Fruit fly (Drosophila melanogaster) S2 (cell line): ENCODE results near the gene escl.

ENCODE experiments used
- CG8478 ChIP-seq: fragments of >200 bp; optimal IDR thresholded peaks from 2 replicates; lab custom pipeline; 2018
- CTCF ChIP-seq, 2 experiments: fragments of >200 bp; optimal IDR thresholded peaks; 2 replicates each; lab custom pipeline; 2018

Gene escl

dm6 chr2L:11990458-11991065 is at the start of gene escl:
TSS of gene escl (plus strand) at chr2L:11990927.
- TF ChIP-seq CG8478 (lab: Kevin White, UChicago) (no peak), CTCF (optimal IDR thresholded peaks at IDR 0.05; lab: Kevin White, UChicago) (no peak)

DNA sequence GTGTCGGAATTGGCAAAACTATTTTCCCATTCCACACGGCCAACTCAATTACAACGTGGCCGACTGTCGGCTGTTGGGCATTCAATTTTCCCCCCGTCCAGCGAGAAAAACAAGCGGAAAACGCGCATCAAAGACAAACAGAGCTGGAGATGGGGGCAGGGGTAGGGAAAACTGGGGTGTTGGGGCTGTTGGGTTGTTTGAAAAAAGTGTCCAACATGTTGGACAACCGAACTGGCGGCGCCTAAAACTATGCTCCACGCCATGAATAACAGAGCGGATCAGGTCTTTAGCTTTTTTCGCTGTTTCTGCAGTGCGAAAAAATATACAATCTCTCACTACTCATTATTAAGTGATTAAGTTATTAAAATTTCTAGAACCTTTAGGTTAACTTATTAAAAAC is 48.5 kb upstream of the escl start:
- TF ChIP-seq CG8478 (lab: Kevin White, UChicago) (no peak), CTCF (optimal IDR thresholded peaks at IDR 0.05; lab: Kevin White, UChicago) (no peak)

DNA sequence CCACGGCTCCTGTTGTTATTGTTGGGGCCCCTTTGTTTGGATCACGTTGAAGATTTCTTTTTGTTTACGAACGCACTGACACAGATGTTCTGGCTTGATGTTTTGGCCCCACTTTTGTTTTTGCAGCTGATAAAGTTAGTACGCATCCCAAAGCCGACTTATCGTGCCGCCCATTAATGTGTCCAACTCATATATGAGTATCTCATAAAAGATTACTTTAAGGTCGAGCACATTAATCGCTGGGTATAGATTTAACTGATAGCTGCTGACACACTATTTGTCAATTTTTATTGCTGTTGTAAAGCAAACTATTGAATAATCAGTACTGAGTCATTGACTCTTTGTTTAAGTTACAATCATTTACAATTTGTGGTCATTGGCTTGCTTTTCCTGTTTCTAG is 47.9 kb upstream of the escl start:
- TF ChIP-seq CG8478 (lab: Kevin White, UChicago) = no peak
- no peak for TF ChIP-seq CTCF (optimal IDR thresholded peaks at IDR 0.05; lab: Kevin White, UChicago)

DNA sequence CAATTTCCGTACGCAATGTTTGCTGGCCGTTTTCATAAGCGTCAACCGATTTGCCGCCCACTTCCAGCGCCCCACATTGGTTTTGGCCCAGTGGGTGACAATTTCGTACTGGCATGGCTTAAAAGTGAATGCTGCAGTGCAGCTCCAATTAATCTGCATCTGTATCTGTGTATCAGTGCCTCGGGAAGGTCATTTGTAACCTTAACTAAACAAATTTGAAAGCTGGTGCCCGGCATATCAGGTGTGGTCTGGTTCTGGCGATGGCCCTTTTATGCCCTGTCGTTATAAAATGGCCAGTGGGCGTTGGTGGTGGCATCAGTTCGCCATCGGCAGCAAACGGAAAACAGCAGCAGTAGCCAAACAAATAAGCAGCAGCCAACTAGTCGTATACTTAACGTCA is 46.9 kb upstream of the escl start, which contains the start of gene Crys:
Crys (plus strand) TSS at position 301 of the 400 bp plus-strand sequence.
- no peak for TF ChIP-seq CG8478 (lab: Kevin White, UChicago)

dm6 chr2L:11947641-11948040 is 43.1 kb upstream of the escl start, which contains the start of gene CG16964:
TSS of gene CG16964 (plus strand) at chr2L:11947941.
- TF ChIP-seq CTCF (optimal IDR thresholded peaks at IDR 0.05; lab: Kevin White, UChicago) = no peak
- no peak for TF ChIP-seq CG8478 (lab: Kevin White, UChicago)

DNA sequence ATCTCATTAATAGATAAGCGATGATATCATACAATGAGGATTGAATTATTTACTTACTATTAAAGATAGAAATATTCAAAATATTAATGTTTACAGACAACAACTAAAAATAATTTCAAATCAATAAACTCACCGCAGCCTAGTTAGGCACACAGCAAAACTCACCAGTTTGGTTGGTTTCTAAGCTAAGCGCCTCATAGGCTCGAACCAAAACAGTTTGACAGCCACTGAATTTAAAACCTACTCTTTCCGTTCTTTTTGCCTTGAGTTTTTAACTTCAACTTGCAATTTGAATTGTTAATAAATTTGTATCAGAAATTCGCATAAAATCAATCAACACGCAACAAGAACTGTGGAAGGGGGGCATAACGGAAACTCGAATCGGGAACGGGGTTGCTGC is 42.2 kb upstream of the escl start:
- TF ChIP-seq CTCF (optimal IDR thresholded peaks at IDR 0.05; lab: Kevin White, UChicago) (peak; percentile 25 to 57), CG8478 (lab: Kevin White, UChicago) (no peak)

dm6 chr2L:11949917-11950316 is 40.8 kb upstream of the escl start:
- no peak for TF ChIP-seq CG8478 (lab: Kevin White, UChicago)
- TF ChIP-seq CTCF (optimal IDR thresholded peaks at IDR 0.05; lab: Kevin White, UChicago) = no peak

DNA sequence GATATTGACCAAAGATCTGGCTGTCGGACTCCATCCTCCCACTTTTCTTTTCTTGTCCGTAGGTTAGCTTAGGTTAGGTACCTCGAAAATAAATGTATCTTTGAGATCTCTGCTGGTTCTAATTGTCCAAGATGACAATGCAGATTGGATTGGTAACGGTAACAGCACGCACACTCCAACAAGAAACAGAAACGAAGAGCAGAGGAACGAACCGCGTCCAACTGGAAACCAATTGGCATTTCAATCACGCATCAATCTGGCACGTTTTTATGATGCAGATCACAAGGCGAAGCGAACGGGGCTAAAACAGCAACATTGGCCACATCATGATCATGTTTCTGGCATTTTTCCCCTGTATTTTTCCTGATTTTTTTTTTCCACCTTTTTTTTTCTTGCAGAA is 34.9 kb upstream of the escl start:
- no peak for TF ChIP-seq CG8478 (lab: Kevin White, UChicago)
- no peak for TF ChIP-seq CTCF (optimal IDR thresholded peaks at IDR 0.05; lab: Kevin White, UChicago)

DNA sequence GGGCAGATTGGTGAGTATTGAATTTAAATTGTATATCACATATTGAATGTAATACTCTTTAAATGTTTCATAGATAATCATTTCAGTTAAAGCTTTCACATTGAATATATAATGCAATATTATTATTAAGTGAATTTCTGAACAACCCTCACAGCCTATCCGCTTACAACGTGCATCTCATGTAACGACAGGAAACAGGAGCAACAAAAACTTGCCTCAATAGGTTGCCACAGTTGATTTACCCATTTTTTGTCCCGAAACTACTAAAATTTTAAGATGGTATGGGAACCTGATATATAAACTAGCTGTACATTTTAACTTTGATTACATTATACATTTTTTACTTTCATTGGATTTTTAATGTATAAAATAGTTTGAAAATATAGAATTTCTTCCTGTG is 32.0 kb upstream of the escl start:
- TF ChIP-seq CTCF (optimal IDR thresholded peaks at IDR 0.05; lab: Kevin White, UChicago) (no peak), CG8478 (lab: Kevin White, UChicago) (no peak)

DNA sequence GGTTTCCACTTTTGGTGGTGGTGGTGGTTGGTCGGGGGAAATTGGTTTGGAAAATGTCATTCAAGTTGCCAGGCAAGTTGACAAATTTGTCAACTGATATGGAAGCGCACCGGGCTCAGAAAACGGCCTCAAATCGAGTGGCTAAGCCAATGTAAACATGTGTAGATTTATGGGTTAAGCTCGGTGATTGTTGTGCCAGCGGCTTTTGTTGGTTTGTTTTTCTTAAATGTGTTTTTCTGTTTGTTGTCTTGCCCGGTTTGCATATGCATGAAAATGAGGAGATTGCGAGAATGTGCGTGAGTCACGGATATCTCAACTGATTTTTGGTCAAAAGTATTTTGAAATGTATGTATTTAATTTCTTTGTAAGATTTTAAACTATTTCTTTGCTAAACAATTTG is 29.8 kb upstream of the escl start:
- TF ChIP-seq CG8478 (lab: Kevin White, UChicago) (no peak), CTCF (optimal IDR thresholded peaks at IDR 0.05; lab: Kevin White, UChicago) (no peak)

dm6 chr2L:11963422-11964322 is 27.1 kb upstream of the escl start:
- TF ChIP-seq CTCF (optimal IDR thresholded peaks at IDR 0.05; lab: Kevin White, UChicago) (no peak), CG8478 (lab: Kevin White, UChicago) (no peak)

DNA sequence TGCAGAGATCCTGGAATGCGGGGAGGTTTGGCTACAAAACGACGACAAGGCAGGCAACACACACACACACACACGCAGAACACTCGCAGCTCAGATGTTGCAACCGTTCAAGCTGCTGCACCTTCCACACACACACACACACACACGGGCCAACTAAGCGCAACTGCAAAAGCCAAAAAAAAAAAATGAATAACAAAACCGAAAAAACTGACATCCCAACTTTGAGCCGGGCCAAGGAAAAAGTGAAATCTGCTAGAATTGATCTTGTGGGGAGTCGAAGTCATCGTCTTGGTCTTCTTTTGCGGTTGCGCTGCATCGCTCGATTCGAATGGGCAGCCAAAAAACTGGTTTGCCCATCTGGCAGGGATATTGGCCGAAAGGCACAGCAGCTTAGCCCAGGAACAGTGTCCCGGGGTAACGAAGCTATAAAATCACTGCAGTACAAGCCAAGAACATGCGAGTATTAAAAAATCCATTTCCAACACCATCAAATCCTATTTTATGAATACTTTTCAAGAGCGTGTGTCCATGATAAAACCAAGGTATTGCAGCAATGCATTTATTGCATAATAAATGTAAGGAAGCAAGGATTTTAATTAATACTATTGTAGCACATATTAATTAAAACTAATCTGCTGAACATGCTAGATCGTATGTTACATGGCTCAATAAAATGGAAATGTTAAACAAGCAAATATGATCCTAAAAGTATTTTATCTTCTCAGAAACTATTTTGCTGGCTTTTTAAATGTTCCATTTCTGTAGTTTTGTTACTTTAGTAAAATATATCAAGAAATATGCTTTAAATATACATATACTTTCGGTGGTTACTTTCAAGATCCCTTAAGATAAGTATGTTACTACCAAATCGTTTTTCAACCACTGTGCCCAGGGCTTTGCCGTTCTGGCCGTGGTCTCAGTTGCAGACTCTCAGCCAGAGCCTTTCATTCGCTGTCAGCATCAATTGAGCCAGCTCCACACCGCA is 24.8 kb upstream of the escl start:
- TF ChIP-seq CG8478 (lab: Kevin White, UChicago) = no peak
- no peak for TF ChIP-seq CTCF (optimal IDR thresholded peaks at IDR 0.05; lab: Kevin White, UChicago)

DNA sequence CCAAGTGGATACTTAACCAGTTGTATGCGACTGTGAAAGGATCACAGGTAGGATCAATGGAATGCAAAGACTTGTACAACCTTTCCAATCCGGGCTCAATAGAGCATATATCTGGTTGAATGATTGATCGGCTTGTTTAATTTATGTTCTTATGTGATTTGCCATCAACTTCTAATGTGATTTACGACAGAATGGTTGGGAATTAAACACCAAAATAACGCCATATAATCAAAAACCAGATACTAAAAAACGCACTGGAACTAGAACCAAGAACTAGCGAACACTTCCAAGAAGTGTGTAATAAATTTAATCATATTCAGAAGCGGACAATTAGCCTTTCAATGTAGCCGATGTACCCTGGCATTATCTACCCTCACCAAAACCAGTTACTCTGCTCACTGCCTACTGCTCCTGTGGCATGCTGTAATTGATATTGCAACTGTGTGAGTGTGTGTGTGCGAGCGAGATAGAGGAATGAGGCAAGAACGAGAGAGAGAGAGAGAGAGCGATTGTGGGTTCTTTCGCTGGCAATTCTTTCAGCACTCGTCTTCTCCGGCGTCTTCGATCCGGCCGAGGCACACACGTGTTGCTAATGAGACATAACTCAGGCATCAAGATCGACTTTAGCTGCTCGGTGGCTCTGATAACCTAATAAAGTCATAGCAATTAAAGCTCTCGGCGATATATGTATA is 22.0 kb upstream of the escl start:
- TF ChIP-seq CTCF (optimal IDR thresholded peaks at IDR 0.05; lab: Kevin White, UChicago) = no peak
- TF ChIP-seq CG8478 (lab: Kevin White, UChicago) = no peak

DNA sequence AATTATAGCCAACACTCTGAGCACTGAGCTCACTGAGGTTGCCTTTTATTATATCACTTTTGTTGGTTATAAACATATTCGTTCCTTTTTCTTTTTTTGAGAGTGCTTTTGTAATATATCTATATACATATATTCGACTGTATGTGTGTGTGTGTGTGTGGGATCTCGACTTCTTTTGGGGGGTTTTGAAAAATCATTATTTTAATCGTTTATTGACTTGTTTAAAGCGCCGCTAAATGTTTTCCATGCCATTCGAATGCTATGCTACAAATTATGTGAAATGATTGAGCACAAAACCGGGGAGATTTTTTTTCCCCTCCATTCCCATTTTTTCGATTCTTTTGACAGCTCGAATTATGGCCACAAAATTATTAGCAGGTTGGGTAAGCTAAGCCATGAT is 21.3 kb upstream of the escl start:
- TF ChIP-seq CG8478 (lab: Kevin White, UChicago) (no peak), CTCF (optimal IDR thresholded peaks at IDR 0.05; lab: Kevin White, UChicago) (no peak)
